Fruit fly (Drosophila melanogaster) whole organism, embryonic: ENCODE results near the gene CG43060.

Experiments used
- Atf3 ChIP-seq: fragments of 200-800 bp; sonication (Bioruptor generic); optimal IDR thresholded peaks from 3 replicates; lab custom pipeline; 2016; ENCODE audit warnings: missing biosample characterization, missing genetic modification characterization
- B-H1 ChIP-seq: fragments of 200-800 bp; sonication (Bioruptor generic); IDR thresholded peaks from 3 replicates; pipeline ENCODE4 v1.3.6; 2022; ENCODE audit warnings: missing biosample characterization, missing genetic modification characterization
- Bgb ChIP-seq: fragments of 200-800 bp; sonication (Bioruptor generic); IDR thresholded peaks from 2 replicates; pipeline ENCODE4 v1.3.6; 2022; ENCODE audit warnings: missing biosample characterization, missing genetic modification characterization; ENCODE audit not compliant: partially characterized antibody
- CG11085 ChIP-seq: fragments of 200-800 bp; sonication (Bioruptor generic); IDR thresholded peaks from 2 replicates; pipeline ENCODE4 v1.3.6; 2022; ENCODE audit warnings: missing biosample characterization, missing genetic modification characterization
- CG12391 ChIP-seq: fragments of 200-800 bp; sonication (Bioruptor generic); optimal IDR thresholded peaks from 3 replicates; lab custom pipeline; 2018; ENCODE audit warnings: missing biosample characterization, mild to moderate bottlenecking, missing genetic modification characterization, moderate library complexity
- CG12942 ChIP-seq: fragments of 200-800 bp; sonication (Bioruptor generic); optimal IDR thresholded peaks from 3 replicates; lab custom pipeline; 2016; ENCODE audit warnings: missing biosample characterization, missing genetic modification characterization
- CG14014 ChIP-seq: fragments of 200-800 bp; sonication (Bioruptor generic); IDR thresholded peaks from 2 replicates; pipeline ENCODE4 v1.3.6; 2022; ENCODE audit warnings: missing biosample characterization, missing genetic modification characterization
- CG14710 ChIP-seq: fragments of 200-800 bp; sonication (Bioruptor generic); optimal IDR thresholded peaks from 3 replicates; lab custom pipeline; 2019; ENCODE audit warnings: missing biosample characterization, mild to moderate bottlenecking, missing genetic modification characterization, moderate library complexity
- CG14860 ChIP-seq: fragments of 200-800 bp; sonication (Bioruptor generic); IDR thresholded peaks from 3 replicates; pipeline ENCODE4 v1.3.6; 2022; ENCODE audit warnings: missing biosample characterization, missing genetic modification characterization; ENCODE audit not compliant: partially characterized antibody
- CG14965 ChIP-seq: fragments of 200-800 bp; sonication (Bioruptor generic); optimal IDR thresholded peaks from 2 replicates; lab custom pipeline; 2016; ENCODE audit warnings: missing biosample characterization, missing genetic modification characterization, borderline replicate concordance
- CG17328 ChIP-seq: fragments of 200-800 bp; sonication (Bioruptor generic); IDR thresholded peaks from 2 replicates; pipeline ENCODE4 v1.3.6; 2022; ENCODE audit warnings: missing biosample characterization, missing genetic modification characterization
- CG2116 ChIP-seq: fragments of 200-800 bp; sonication (Bioruptor generic); optimal IDR thresholded peaks from 3 replicates; lab custom pipeline; 2018; ENCODE audit warnings: missing biosample characterization, mild to moderate bottlenecking, missing genetic modification characterization
- CG2875 ChIP-seq: fragments of 200-800 bp; sonication (Bioruptor generic); optimal IDR thresholded peaks from 2 replicates; lab custom pipeline; 2017; ENCODE audit warnings: missing biosample characterization, mild to moderate bottlenecking, missing genetic modification characterization, missing genetic modification reagents
- CG30403 ChIP-seq: fragments of 200-800 bp; sonication (Bioruptor generic); optimal IDR thresholded peaks from 3 replicates; lab custom pipeline; 2016; ENCODE audit warnings: missing biosample characterization, missing genetic modification characterization
- CG3065 ChIP-seq: fragments of 200-800 bp; sonication (Bioruptor generic); optimal IDR thresholded peaks from 2 replicates; lab custom pipeline; 2016; ENCODE audit warnings: missing biosample characterization, missing genetic modification characterization
- CG33213 ChIP-seq: fragments of 200-800 bp; sonication (Bioruptor generic); optimal IDR thresholded peaks from 3 replicates; lab custom pipeline; 2016; ENCODE audit warnings: missing biosample characterization, missing genetic modification characterization
- CG33557 ChIP-seq: fragments of 200-800 bp; sonication (Bioruptor generic); optimal IDR thresholded peaks from 2 replicates; lab custom pipeline; 2019; ENCODE audit warnings: missing biosample characterization, mild to moderate bottlenecking, missing genetic modification characterization, moderate library complexity
- CG3407 ChIP-seq: fragments of 200-800 bp; sonication (Bioruptor generic); optimal IDR thresholded peaks from 2 replicates; lab custom pipeline; 2018; ENCODE audit warnings: missing biosample characterization, mild to moderate bottlenecking, missing genetic modification characterization
- CG34224 ChIP-seq: fragments of 200-800 bp; sonication (Bioruptor generic); IDR thresholded peaks from 3 replicates; pipeline ENCODE4 v1.3.6; 2022; ENCODE audit warnings: missing biosample characterization, missing genetic modification characterization; ENCODE audit not compliant: partially characterized antibody
- CG7357 ChIP-seq: fragments of 200-800 bp; sonication (Bioruptor generic); IDR thresholded peaks from 3 replicates; pipeline ENCODE4 v1.3.6; 2022; ENCODE audit warnings: missing biosample characterization, missing genetic modification characterization
- CG8765 ChIP-seq: fragments of 200-800 bp; sonication (Bioruptor generic); IDR thresholded peaks from 2 replicates; pipeline ENCODE4 v1.3.6; 2022; ENCODE audit warnings: missing biosample characterization, missing genetic modification characterization
- CkIIα-i1 ChIP-seq: fragments of 200-800 bp; sonication (Bioruptor generic); IDR thresholded peaks from 2 replicates; pipeline ENCODE4 v1.3.6; 2022; ENCODE audit warnings: missing biosample characterization, missing genetic modification characterization
- Dip2 ChIP-seq: fragments of 200-800 bp; sonication (Bioruptor generic); IDR thresholded peaks from 2 replicates; pipeline ENCODE4 v1.3.6; 2022; ENCODE audit warnings: missing biosample characterization, missing genetic modification characterization
- Doc3 ChIP-seq: fragments of 200-800 bp; sonication (Bioruptor generic); IDR thresholded peaks from 3 replicates; pipeline ENCODE4 v1.3.6; 2022; ENCODE audit warnings: missing biosample characterization, missing genetic modification characterization; ENCODE audit not compliant: partially characterized antibody
- E2f1 ChIP-seq: fragments of 200-800 bp; sonication (Bioruptor generic); IDR thresholded peaks from 2 replicates; pipeline ENCODE4 v1.3.6; 2022; ENCODE audit warnings: missing biosample characterization, missing genetic modification characterization
- ERR ChIP-seq: fragments of 200-800 bp; sonication (Bioruptor generic); optimal IDR thresholded peaks from 2 replicates; lab custom pipeline; 2016; ENCODE audit warnings: missing biosample characterization, missing genetic modification characterization
- Fer1 ChIP-seq: fragments of 200-800 bp; sonication (Bioruptor generic); optimal IDR thresholded peaks from 2 replicates; lab custom pipeline; 2017; ENCODE audit warnings: missing biosample characterization, mild to moderate bottlenecking, missing genetic modification characterization
- Hey ChIP-seq: fragments of 200-800 bp; sonication (Bioruptor generic); optimal IDR thresholded peaks from 3 replicates; lab custom pipeline; 2018; ENCODE audit warnings: missing biosample characterization, mild to moderate bottlenecking, missing genetic modification characterization
- HmgD ChIP-seq: fragments of 200-800 bp; sonication (Bioruptor generic); optimal IDR thresholded peaks from 3 replicates; lab custom pipeline; 2016; ENCODE audit warnings: missing biosample characterization, missing genetic modification characterization
- Max ChIP-seq: fragments of 200-800 bp; sonication (Bioruptor generic); optimal IDR thresholded peaks from 2 replicates; lab custom pipeline; 2016; ENCODE audit warnings: missing biosample characterization, mild to moderate bottlenecking, missing genetic modification characterization
- Mes4 ChIP-seq: fragments of 200-800 bp; sonication (Bioruptor generic); optimal IDR thresholded peaks from 2 replicates; lab custom pipeline; 2016; ENCODE audit warnings: missing biosample characterization, missing genetic modification characterization
- Taf1 ChIP-seq: fragments of 200-800 bp; sonication (Bioruptor generic); IDR thresholded peaks from 2 replicates; pipeline ENCODE4 v1.3.6; 2022; ENCODE audit warnings: missing biosample characterization, missing genetic modification characterization
- bigmax ChIP-seq: fragments of 200-800 bp; sonication (Bioruptor generic); optimal IDR thresholded peaks from 2 replicates; lab custom pipeline; 2018; ENCODE audit warnings: missing biosample characterization, mild to moderate bottlenecking, missing genetic modification characterization
- bowl ChIP-seq: fragments of 200-800 bp; sonication (Bioruptor generic); IDR thresholded peaks from 2 replicates; pipeline ENCODE4 v1.3.6; 2022; ENCODE audit warnings: missing biosample characterization, missing genetic modification characterization
- bsh ChIP-seq, 2 experiments: fragments of 200-800 bp; sonication (Bioruptor generic); optimal IDR thresholded peaks; 2 replicates each; lab custom pipeline; 2017 to 2018; ENCODE audit warnings: mild to moderate bottlenecking in 2 of 2, missing biosample characterization in 2 of 2, missing genetic modification characterization in 2 of 2, moderate library complexity in 1 of 2
- crc ChIP-seq: fragments of 200-800 bp; sonication (Bioruptor generic); optimal IDR thresholded peaks from 2 replicates; lab custom pipeline; 2016; ENCODE audit warnings: missing biosample characterization, missing genetic modification characterization
- dati ChIP-seq: fragments of 200-800 bp; sonication (Bioruptor generic); IDR thresholded peaks from 2 replicates; pipeline ENCODE4 v1.3.6; 2022; ENCODE audit warnings: missing biosample characterization, missing genetic modification characterization
- gfzf ChIP-seq: fragments of 200-800 bp; sonication (Bioruptor generic); optimal IDR thresholded peaks from 2 replicates; lab custom pipeline; 2016; ENCODE audit warnings: missing biosample characterization, mild to moderate bottlenecking, missing genetic modification characterization, moderate library complexity
- hkb ChIP-seq, 2 experiments: fragments of 200-800 bp in 1 of 2; fragments of >200 bp in 1 of 2; sonication (Bioruptor generic) in 1 of 2; IDR thresholded peaks in 1 of 2; optimal IDR thresholded peaks in 1 of 2; 2 replicates each; pipeline versions ENCODE4 v1.3.6 to Lab custom; 2017 to 2022; ENCODE audit warnings: missing biosample characterization in 1 of 2, missing genetic modification characterization in 1 of 2
- kah ChIP-seq: fragments of 200-800 bp; sonication (Bioruptor generic); optimal IDR thresholded peaks from 2 replicates; lab custom pipeline; 2018; ENCODE audit warnings: missing biosample characterization, mild to moderate bottlenecking, missing genetic modification characterization
- org-1 ChIP-seq: fragments of 200-800 bp; sonication (Bioruptor generic); optimal IDR thresholded peaks from 2 replicates; lab custom pipeline; 2017; ENCODE audit warnings: missing biosample characterization, missing genetic modification characterization
- otp ChIP-seq: fragments of 200-800 bp; sonication (Bioruptor generic); IDR thresholded peaks from 3 replicates; pipeline ENCODE4, ENCODE4 v1.3.6; 2022; ENCODE audit warnings: missing biosample characterization, missing genetic modification characterization
- pb ChIP-seq: fragments of 200-800 bp; sonication (Bioruptor generic); optimal IDR thresholded peaks from 3 replicates; lab custom pipeline; 2016; ENCODE audit warnings: missing biosample characterization, missing genetic modification characterization
- pho ChIP-seq: fragments of 200-800 bp; sonication (Bioruptor generic); optimal IDR thresholded peaks from 2 replicates; lab custom pipeline; 2016; ENCODE audit warnings: missing biosample characterization, missing genetic modification characterization
- rib ChIP-seq: fragments of 200-800 bp; sonication (Bioruptor generic); IDR thresholded peaks from 2 replicates; pipeline ENCODE4 v1.3.6; 2022; ENCODE audit warnings: missing biosample characterization, missing genetic modification characterization
- run ChIP-seq: fragments of 200-800 bp; sonication (Bioruptor generic); optimal IDR thresholded peaks from 3 replicates; lab custom pipeline; 2018; ENCODE audit warnings: missing biosample characterization, mild to moderate bottlenecking, missing genetic modification characterization
- tap ChIP-seq: fragments of 200-800 bp; optimal IDR thresholded peaks from 3 replicates; lab custom pipeline; 2019; ENCODE audit warnings: missing biosample characterization, mild to moderate bottlenecking, missing genetic modification characterization, moderate library complexity
- tio ChIP-seq: fragments of 200-800 bp; sonication (Bioruptor generic); optimal IDR thresholded peaks from 2 replicates; lab custom pipeline; 2017; ENCODE audit warnings: missing biosample characterization, missing genetic modification characterization, inconsistent platforms
- zen ChIP-seq: fragments of 200-800 bp; sonication (Bioruptor generic); optimal IDR thresholded peaks from 3 replicates; lab custom pipeline; 2018; ENCODE audit warnings: missing biosample characterization, mild to moderate bottlenecking, missing genetic modification characterization, moderate library complexity

CG43060 gene

dm6 chr3R:8001074-8001669 is 39.9 kb upstream of the CG43060 start, which contains the start of the genes Kmn2 and CG2698 (continued):
- TF ChIP-seq Fer1 (peak; percentile 96), tio (GFP tag; lab: Kevin White, UChicago) (peak; percentile 95), Bgb (peak; percentile 53; the same call in 1 of the 2 replicates), CG8765 (GFP tag; lab: Robert Waterston, UW) (peak; percentile 97), HmgD (GFP tag; lab: Kevin White, UChicago) (peak; percentile 32), Hey (tag; lab: Kevin White, UChicago) (peak; percentile 61), CG14014 (peak; percentile 97), crc (GFP tag; lab: Kevin White, UChicago) (peak; percentile 56), dati (peak; percentile 86), CG11085 (GFP tag; lab: Robert Waterston, UW) (peak; percentile 96), org-1 (GFP tag; lab: Kevin White, UChicago) (peak; percentile 89), tap (tag; lab: Kevin White, UChicago) (peak; percentile 78), pb (GFP tag; lab: Kevin White, UChicago) (peak; percentile 61), run (peak; percentile 81), CG2116 (GFP tag; lab: Kevin White, UChicago) (peak; percentile 77), CG34224 (GFP tag; lab: Robert Waterston, UW) (no peak), Max (GFP tag; lab: Kevin White, UChicago) (peak; percentile 96), CG12942 (peak; percentile 94), CG3065 (peak; percentile 79), CG17328 (GFP tag; lab: Robert Waterston, UW) (peak; percentile 98), CG30403 (peak; percentile 97), gfzf (GFP tag; lab: Kevin White, UChicago) (no peak), CG33213 (peak; percentile 31), CG3407 (GFP tag; lab: Kevin White, UChicago) (peak; percentile 89), CkIIα-i1 (GFP tag; lab: Robert Waterston, UW) (peak; percentile 86), otp (peak; percentile 97), Atf3 (peak; percentile 76), Dip2 (GFP tag; lab: Robert Waterston, UW) (peak; percentile 67), rib (GFP tag; lab: Robert Waterston, UW) (peak; percentile 98), CG14965 (no peak), Mes4 (GFP tag; lab: Kevin White, UChicago) (peak; percentile 61), zen (peak; percentile 94), CG7357 (peak; percentile 93), bowl (GFP tag; lab: Robert Waterston, UW) (peak; percentile 93), B-H1 (GFP tag; lab: Robert Waterston, UW) (peak; percentile 97), Doc3 (GFP tag; lab: Robert Waterston, UW) (0 out of 3 replicates have a peak, but pooled peaks have one; percentile 35), bsh (GFP tag; optimal IDR thresholded peaks at IDR 0.05; lab: Kevin White, UChicago) (peak; percentile 80 to 96), Taf1 (GFP tag; lab: Robert Waterston, UW) (peak; percentile 96), hkb (optimal IDR thresholded peaks at IDR 0.05; lab: Kevin White, UChicago) (peak; percentile 72), hkb (GFP tag; IDR thresholded peaks at IDR 0.05; lab: Robert Waterston, UW) (peak; percentile 97), CG33557 (GFP tag; lab: Kevin White, UChicago) (peak; percentile 91), bigmax (GFP tag; lab: Kevin White, UChicago) (no peak), kah (peak; percentile 82), ERR (peak; percentile 14), pho (peak; percentile 84), E2f1 (GFP tag; lab: Robert Waterston, UW) (peak; percentile 98), CG12391 (tag; lab: Kevin White, UChicago) (peak; percentile 97), CG14710 (tag; lab: Kevin White, UChicago) (peak; percentile 96), CG2875 (GFP tag; lab: Kevin White, UChicago) (peak; percentile 91), CG14860 (GFP tag; lab: Robert Waterston, UW) (peak; percentile 25; the same call in 1 of the 3 replicates)
